Worm (Caenorhabditis elegans) whole organism, mixed stage, embryonic: ENCODE results near the gene lsm-8.

Experiments used
- bed-3 ChIP-seq: fragments of 200-800 bp; sonication (Bioruptor generic); optimal IDR thresholded peaks from 3 replicates; lab custom pipeline; 2018; ENCODE audit warnings: mild to moderate bottlenecking, missing genetic modification characterization, moderate library complexity, missing compliant biosample characterization
- ceh-43 ChIP-seq: fragments of 200-800 bp; sonication (Bioruptor generic); optimal IDR thresholded peaks from 2 replicates; lab custom pipeline; 2018; ENCODE audit warnings: mild to moderate bottlenecking, missing genetic modification characterization, moderate library complexity, missing compliant biosample characterization
- ceh-83 ChIP-seq: fragments of 200-800 bp; sonication (Bioruptor generic); optimal IDR thresholded peaks from 2 replicates; lab custom pipeline; 2018; ENCODE audit warnings: mild to moderate bottlenecking, missing genetic modification characterization, missing compliant biosample characterization
- drap-1 ChIP-seq: fragments of 200-800 bp; sonication (Bioruptor generic); optimal IDR thresholded peaks from 3 replicates; lab custom pipeline; 2018; ENCODE audit warnings: mild to moderate bottlenecking, missing genetic modification characterization, missing compliant biosample characterization
- elt-1 ChIP-seq: sonication (generic microtip); optimal IDR thresholded peaks from 2 replicates; lab custom pipeline; 2017; ENCODE audit warnings: missing genetic modification characterization, mild to moderate bottlenecking, missing compliant biosample characterization, antibody characterized with exemption, moderate library complexity, borderline replicate concordance; ENCODE audit not compliant: insufficient read depth
- lsy-2 ChIP-seq: fragments of 150-350 bp; optimal IDR thresholded peaks from 2 replicates; lab custom pipeline; 2014; ENCODE audit warnings: missing biosample characterization, missing genetic modification characterization
- mab-5 ChIP-seq: fragments of 150-350 bp; optimal IDR thresholded peaks from 2 replicates; lab custom pipeline; 2014; ENCODE audit warnings: missing biosample characterization, missing genetic modification characterization
- sptf-1 ChIP-seq: sonication (generic microtip); optimal IDR thresholded peaks from 2 replicates; lab custom pipeline; 2017; ENCODE audit warnings: mild to moderate bottlenecking, missing genetic modification characterization, moderate library complexity, missing compliant biosample characterization
- unc-39 ChIP-seq: fragments of 150-350 bp; optimal IDR thresholded peaks from 2 replicates; lab custom pipeline; 2014; ENCODE audit warnings: missing biosample characterization, missing genetic modification characterization

DNA sequence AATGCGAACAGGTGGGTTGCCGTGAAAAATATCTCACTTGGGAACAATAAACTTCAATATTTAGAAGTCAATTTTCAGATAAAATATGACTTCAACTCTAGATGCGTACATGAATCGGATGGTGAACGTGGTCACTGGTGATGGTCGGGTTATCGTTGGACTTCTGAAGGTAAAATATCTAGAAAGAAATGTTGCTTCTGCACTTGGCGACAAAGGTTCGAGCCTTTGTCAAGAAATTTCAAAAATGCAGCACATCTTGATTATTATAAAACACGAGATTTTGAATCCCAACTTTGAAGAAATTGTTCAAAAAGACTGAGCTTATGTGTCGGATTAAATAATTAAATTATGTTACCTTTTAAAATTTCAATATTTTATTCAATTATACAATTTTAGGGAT lies at the start of gene lsm-8:
- no peak for TF ChIP-seq lsy-2
- no peak for TF ChIP-seq bed-3 (GFP tag; lab: Kevin White, UChicago)
- TF ChIP-seq unc-39 (tag; lab: Kevin White, UChicago): no peak
- TF ChIP-seq drap-1: no peak
- TF ChIP-seq ceh-83 (GFP tag; lab: Kevin White, UChicago): no peak
- TF ChIP-seq mab-5 (tag; lab: Kevin White, UChicago): no peak
- TF ChIP-seq sptf-1 (tag; lab: Kevin White, UChicago): no peak
- TF ChIP-seq elt-1 (tag; lab: Kevin White, UChicago): no peak
- TF ChIP-seq ceh-43 (GFP tag; lab: Kevin White, UChicago): no peak
